Worm (Caenorhabditis elegans) whole organism, L4/young adult: ENCODE results near the gene egl-3.

Source experiments
- dao-5 ChIP-seq: sonication (generic microtip); optimal IDR thresholded peaks from 2 replicates; lab custom pipeline; 2016; ENCODE audit warnings: missing genotype, missing genetic modification characterization, moderate library complexity, missing compliant biosample characterization
- him-1 ChIP-seq: sonication (generic microtip); optimal IDR thresholded peaks from 2 replicates; lab custom pipeline; 2016; ENCODE audit warnings: missing genotype, missing genetic modification reagents, missing genetic modification characterization, missing compliant biosample characterization

ce11 chrV:10222007-10222406, 48.5 kb upstream of the egl-3 start, which contains the start of gene C12D8.20:
- TF ChIP-seq him-1 (tag; lab: Kevin White, UChicago) (no peak), dao-5 (tag; lab: Kevin White, UChicago) (no peak)
